Worm (Caenorhabditis elegans) whole organism, L1 larva: ENCODE results near the gene srh-127.

Source experiments
- C34B4.2 ChIP-seq: sonication (generic microtip); optimal IDR thresholded peaks from 2 replicates; lab custom pipeline; 2017; ENCODE audit warnings: mild to moderate bottlenecking, missing genetic modification characterization, missing compliant biosample characterization
- ceh-63 ChIP-seq: fragments of 200-800 bp; sonication (Bioruptor generic); optimal IDR thresholded peaks from 2 replicates; lab custom pipeline; 2018; ENCODE audit warnings: mild to moderate bottlenecking, missing genetic modification characterization, missing compliant biosample characterization
- ceh-82 ChIP-seq, 3 experiments: fragments of 150-350 bp in 1 of 3; sonication (generic microtip) in 2 of 3; optimal IDR thresholded peaks; 2 replicates each; lab custom pipeline; 2014 to 2017; ENCODE audit warnings: missing biosample characterization in 3 of 3, missing genetic modification characterization in 3 of 3
- ceh-88 ChIP-seq: fragments of 200-800 bp; sonication (Bioruptor generic); IDR thresholded peaks from 2 replicates; pipeline ENCODE4 v1.3.6; 2022; ENCODE audit warnings: missing genetic modification characterization, missing compliant biosample characterization
- ces-1 ChIP-seq: fragments of 150-350 bp; optimal IDR thresholded peaks from 2 replicates; lab custom pipeline; 2014; ENCODE audit warnings: missing biosample characterization, missing genetic modification reagents, missing genetic modification characterization
- efl-3 ChIP-seq: fragments of 200-800 bp; sonication (Bioruptor generic); optimal IDR thresholded peaks from 2 replicates; lab custom pipeline; 2018; ENCODE audit warnings: mild to moderate bottlenecking, missing genetic modification characterization, missing compliant biosample characterization
- egl-13 ChIP-seq: sonication (generic microtip); optimal IDR thresholded peaks from 2 replicates; lab custom pipeline; 2016; ENCODE audit warnings: missing genotype, missing genetic modification reagents, missing genetic modification characterization, missing compliant biosample characterization
- elt-2 ChIP-seq: sonication (generic microtip); optimal IDR thresholded peaks from 2 replicates; lab custom pipeline; 2016; ENCODE audit warnings: missing genetic modification characterization, mild to moderate bottlenecking, inconsistent platforms, missing compliant biosample characterization, missing genetic modification reagents
- fkh-10 ChIP-seq: sonication (generic microtip); optimal IDR thresholded peaks from 2 replicates; lab custom pipeline; 2017; ENCODE audit warnings: missing biosample characterization, missing genetic modification reagents, missing genetic modification characterization
- fkh-8 ChIP-seq: sonication (generic microtip); optimal IDR thresholded peaks from 2 replicates; lab custom pipeline; 2016; ENCODE audit warnings: mild to moderate bottlenecking, missing genetic modification characterization, missing compliant biosample characterization
- fos-1 ChIP-seq: fragments of 150-350 bp; optimal IDR thresholded peaks from 2 replicates; lab custom pipeline; 2014; ENCODE audit warnings: missing biosample characterization, missing genetic modification characterization
- grh-1 ChIP-seq: fragments of 200-800 bp; sonication (Bioruptor generic); IDR thresholded peaks from 2 replicates; pipeline ENCODE4 v1.3.6; 2022; ENCODE audit warnings: missing genetic modification reagents, missing genetic modification characterization, missing compliant biosample characterization
- hlh-17 ChIP-seq: fragments of 200-800 bp; sonication (Bioruptor generic); optimal IDR thresholded peaks from 2 replicates; lab custom pipeline; 2018; ENCODE audit warnings: missing genetic modification characterization, mild to moderate bottlenecking, missing compliant biosample characterization, moderate library complexity, borderline replicate concordance
- hlh-4 ChIP-seq: sonication (generic microtip); optimal IDR thresholded peaks from 2 replicates; lab custom pipeline; 2016; ENCODE audit warnings: mild to moderate bottlenecking, missing genetic modification characterization, missing compliant biosample characterization
- irx-1 ChIP-seq: sonication (generic microtip); optimal IDR thresholded peaks from 2 replicates; lab custom pipeline; 2016; ENCODE audit warnings: missing genetic modification characterization, missing compliant biosample characterization
- isw-1 ChIP-seq: fragments of 200-800 bp; sonication (Bioruptor generic); IDR thresholded peaks from 2 replicates; pipeline ENCODE4 v1.3.6; 2022; ENCODE audit warnings: missing genetic modification characterization, missing compliant biosample characterization
- lin-14 ChIP-seq: fragments of 200-800 bp; sonication (Bioruptor generic); optimal IDR thresholded peaks from 2 replicates; lab custom pipeline; 2018; ENCODE audit warnings: mild to moderate bottlenecking, missing genetic modification characterization, moderate library complexity, missing compliant biosample characterization
- lin-35 ChIP-seq, 2 experiments: fragments of 150-350 bp; optimal IDR thresholded peaks; 2 replicates each; lab custom pipeline; 2014; ENCODE audit warnings: missing biosample characterization in 2 of 2, missing genetic modification characterization in 2 of 2, missing genetic modification reagents in 2 of 2
- lir-3 ChIP-seq: sonication (generic microtip); optimal IDR thresholded peaks from 2 replicates; lab custom pipeline; 2016; ENCODE audit warnings: mild to moderate bottlenecking, missing genetic modification characterization, moderate library complexity, missing compliant biosample characterization; ENCODE audit not compliant: poor library complexity
- mdl-1 ChIP-seq, 2 experiments: fragments of 150-350 bp; optimal IDR thresholded peaks; 2 replicates each; lab custom pipeline; 2014 to 2017; ENCODE audit warnings: missing biosample characterization in 2 of 2, missing genetic modification characterization in 2 of 2, inconsistent platforms in 1 of 2
- mef-2 ChIP-seq: fragments of 150-350 bp; optimal IDR thresholded peaks from 2 replicates; lab custom pipeline; 2014; ENCODE audit warnings: missing biosample characterization, missing genetic modification characterization
- mep-1 ChIP-seq: fragments of 150-350 bp; optimal IDR thresholded peaks from 2 replicates; lab custom pipeline; 2014; ENCODE audit warnings: missing biosample characterization, missing genetic modification characterization
- nhr-71 ChIP-seq: sonication (generic microtip); optimal IDR thresholded peaks from 2 replicates; lab custom pipeline; 2016; ENCODE audit warnings: mild to moderate bottlenecking, missing genetic modification characterization, moderate library complexity, missing compliant biosample characterization
- nhr-76 ChIP-seq: sonication (generic microtip); optimal IDR thresholded peaks from 2 replicates; lab custom pipeline; 2017; ENCODE audit warnings: missing biosample characterization, missing genetic modification characterization
- nhr-84 ChIP-seq: sonication (generic microtip); optimal IDR thresholded peaks from 2 replicates; lab custom pipeline; 2017; ENCODE audit warnings: missing biosample characterization, missing genetic modification characterization
- pag-3 ChIP-seq: sonication (generic microtip); optimal IDR thresholded peaks from 2 replicates; lab custom pipeline; 2017; ENCODE audit warnings: missing genetic modification characterization, mild to moderate bottlenecking, missing compliant biosample characterization, antibody characterized with exemption, borderline replicate concordance; ENCODE audit not compliant: insufficient read depth
- skn-1 ChIP-seq: fragments of 150-350 bp; optimal IDR thresholded peaks from 2 replicates; lab custom pipeline; 2014; ENCODE audit warnings: missing biosample characterization, missing genetic modification characterization
- sptf-1 ChIP-seq: fragments of 150-350 bp; optimal IDR thresholded peaks from 2 replicates; lab custom pipeline; 2014; ENCODE audit warnings: missing biosample characterization, missing genetic modification characterization
- swsn-7 ChIP-seq: sonication (generic microtip); optimal IDR thresholded peaks from 2 replicates; lab custom pipeline; 2016; ENCODE audit warnings: missing genetic modification characterization, missing compliant biosample characterization
- unc-30 ChIP-seq: sonication (generic microtip); optimal IDR thresholded peaks from 2 replicates; lab custom pipeline; 2017; ENCODE audit warnings: missing biosample characterization, missing genetic modification characterization
- unc-62 ChIP-seq: fragments of 150-350 bp; optimal IDR thresholded peaks from 2 replicates; lab custom pipeline; 2014; ENCODE audit warnings: missing biosample characterization, missing genetic modification reagents, missing genetic modification characterization
- unc-86 ChIP-seq: sonication (generic microtip); optimal IDR thresholded peaks from 2 replicates; lab custom pipeline; 2016; ENCODE audit warnings: missing genetic modification characterization, missing compliant biosample characterization
- vab-15 ChIP-seq: sonication (generic microtip); optimal IDR thresholded peaks from 2 replicates; lab custom pipeline; 2017; ENCODE audit warnings: missing genotype, mild to moderate bottlenecking, missing genetic modification characterization, missing compliant biosample characterization
- zip-4 ChIP-seq: fragments of 200-800 bp; sonication (Bioruptor generic); optimal IDR thresholded peaks from 2 replicates; lab custom pipeline; 2018; ENCODE audit warnings: mild to moderate bottlenecking, missing genetic modification characterization, moderate library complexity, missing compliant biosample characterization
- ztf-4 ChIP-seq: fragments of 150-350 bp; optimal IDR thresholded peaks from 2 replicates; lab custom pipeline; 2014; ENCODE audit warnings: missing biosample characterization, missing genetic modification characterization

Gene srh-127

DNA sequence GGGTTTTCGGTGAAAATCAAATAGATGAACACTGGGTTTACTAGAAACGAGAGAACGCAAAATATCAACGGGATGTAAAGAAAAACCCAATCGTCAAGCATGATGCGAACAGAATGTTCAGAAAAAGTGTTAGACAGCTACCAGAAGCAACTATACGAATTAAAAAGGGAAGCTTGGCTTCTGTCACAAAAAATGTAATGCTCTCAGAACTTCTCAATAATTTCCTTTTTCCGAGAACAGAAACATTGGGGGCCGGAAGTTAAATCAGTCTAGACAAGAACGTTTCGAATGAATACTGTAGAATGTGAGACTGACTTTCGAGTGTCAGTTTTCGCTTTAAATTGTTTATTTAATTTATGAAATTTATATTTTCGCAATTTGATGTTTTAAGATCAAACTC, 33.3 kb upstream of the srh-127 start, which contains the start of gene srj-54:
TSS of gene srj-54 (minus strand) at position 101 of the 400 bp plus-strand sequence.
- no peak for TF ChIP-seq ceh-82 (tag; optimal IDR thresholded peaks at IDR 0.05; lab: Kevin White, UChicago)
- no peak for TF ChIP-seq C34B4.2 (tag; lab: Kevin White, UChicago)
- no peak for TF ChIP-seq mef-2 (tag; lab: Kevin White, UChicago)
- no peak for TF ChIP-seq isw-1 (GFP tag; lab: Robert Waterston, UW)
- TF ChIP-seq unc-86 (tag; lab: Kevin White, UChicago) = no peak
- no peak for TF ChIP-seq swsn-7 (tag; lab: Kevin White, UChicago)
- no peak for TF ChIP-seq nhr-76 (tag; lab: Kevin White, UChicago)
- no peak for TF ChIP-seq fos-1
- no peak for TF ChIP-seq lir-3 (tag; lab: Kevin White, UChicago)

DNA sequence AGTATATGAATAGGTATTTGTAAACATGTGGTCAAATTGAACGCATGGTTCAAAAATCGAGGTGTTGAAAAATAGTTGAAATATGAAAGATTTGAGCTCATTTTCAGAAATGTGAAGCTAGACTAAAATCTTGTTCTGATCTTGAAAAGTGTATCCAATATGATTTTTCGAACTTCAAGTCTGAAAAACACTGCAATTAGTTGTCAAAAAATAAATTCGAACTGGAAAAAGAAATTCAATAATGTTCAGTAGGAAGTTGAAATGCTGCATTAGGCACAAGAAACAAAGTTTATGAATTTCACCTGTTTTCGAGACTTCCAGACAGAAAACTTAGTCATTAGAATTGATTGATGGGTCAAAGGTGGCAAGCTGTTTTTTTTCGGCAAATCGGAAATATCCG, 31.6 kb upstream of the srh-127 start, which contains the start of gene srh-270:
TSS of gene srh-270 (minus strand) at position 101 of the 400 bp plus-strand sequence.
- TF ChIP-seq hlh-4 (tag; lab: Kevin White, UChicago) (no peak), lin-14 (GFP tag; lab: Kevin White, UChicago) (no peak), unc-62 (GFP tag; lab: Kevin White, UChicago) (no peak), mdl-1 (tag; optimal IDR thresholded peaks at IDR 0.05; lab: Kevin White, UChicago) (no peak), unc-30 (tag; lab: Kevin White, UChicago) (no peak), fkh-10 (no peak), egl-13 (no peak), nhr-84 (no peak), ceh-88 (GFP tag; lab: Robert Waterston, UW) (no peak), nhr-71 (tag; lab: Kevin White, UChicago) (no peak), mep-1 (tag; lab: Kevin White, UChicago) (no peak), pag-3 (tag; lab: Kevin White, UChicago) (no peak)

DNA sequence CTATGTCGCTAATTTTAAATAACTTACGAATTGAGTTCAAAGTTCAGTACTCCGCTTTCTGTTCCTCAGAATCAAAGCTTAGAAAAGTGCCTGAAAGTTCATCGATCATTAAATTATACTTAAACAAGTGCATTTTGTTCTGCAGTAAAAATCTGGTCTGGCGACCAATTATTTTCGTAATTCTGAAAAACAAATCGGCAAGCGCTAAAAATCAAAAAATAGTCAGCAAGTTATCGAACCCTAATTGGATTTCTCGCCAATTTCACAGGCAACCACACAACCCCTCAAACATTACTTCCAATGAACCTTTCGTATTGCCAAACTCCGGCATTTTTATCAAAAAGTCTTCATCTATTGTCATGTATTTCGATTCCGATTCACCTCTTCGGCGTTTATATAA, 30.0 kb upstream of the srh-127 start, which contains the start of gene srh-272:
TSS of gene srh-272 (plus strand) at position 301 of the 400 bp plus-strand sequence.
- no peak for TF ChIP-seq zip-4 (GFP tag; lab: Kevin White, UChicago)
- TF ChIP-seq hlh-17 (GFP tag; lab: Kevin White, UChicago) = no peak
- no peak for TF ChIP-seq unc-62 (GFP tag; lab: Kevin White, UChicago)
- no peak for TF ChIP-seq swsn-7 (tag; lab: Kevin White, UChicago)
- no peak for TF ChIP-seq unc-86 (tag; lab: Kevin White, UChicago)
- no peak for TF ChIP-seq unc-30 (tag; lab: Kevin White, UChicago)
- TF ChIP-seq irx-1 (tag; lab: Kevin White, UChicago) = no peak
- no peak for TF ChIP-seq sptf-1
- no peak for TF ChIP-seq skn-1 (tag; lab: Kevin White, UChicago)
- TF ChIP-seq ces-1 (GFP tag; lab: Kevin White, UChicago) = no peak
- TF ChIP-seq vab-15 (tag; lab: Kevin White, UChicago) = no peak
- TF ChIP-seq elt-2 (tag; lab: Kevin White, UChicago) = no peak
- no peak for TF ChIP-seq grh-1 (GFP tag; lab: Robert Waterston, UW)

DNA sequence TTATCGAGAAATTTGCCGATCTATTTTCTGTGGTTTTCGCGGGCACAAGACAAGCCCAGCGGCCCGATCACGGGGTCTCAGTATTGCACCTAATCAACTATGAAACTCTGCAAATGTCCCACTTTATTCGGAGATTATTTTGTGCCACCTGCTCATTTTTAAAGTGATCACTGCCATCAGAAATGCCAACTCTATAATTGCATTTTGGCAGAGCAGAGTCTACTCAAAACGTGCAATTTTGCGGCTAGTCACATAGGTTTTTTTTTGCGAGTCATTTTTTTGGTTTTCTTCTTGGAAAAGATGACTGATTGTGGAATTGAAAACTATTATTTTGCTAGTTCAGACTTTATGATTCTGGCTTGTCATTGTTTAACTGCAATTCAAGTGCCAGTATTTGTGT, 28.2 kb upstream of the srh-127 start, which contains the start of gene srh-240:
TSS of gene srh-240 (plus strand) at position 301 of the 400 bp plus-strand sequence.
- TF ChIP-seq ceh-63 (no peak), fkh-8 (tag; lab: Kevin White, UChicago) (peak; percentile 58)

DNA sequence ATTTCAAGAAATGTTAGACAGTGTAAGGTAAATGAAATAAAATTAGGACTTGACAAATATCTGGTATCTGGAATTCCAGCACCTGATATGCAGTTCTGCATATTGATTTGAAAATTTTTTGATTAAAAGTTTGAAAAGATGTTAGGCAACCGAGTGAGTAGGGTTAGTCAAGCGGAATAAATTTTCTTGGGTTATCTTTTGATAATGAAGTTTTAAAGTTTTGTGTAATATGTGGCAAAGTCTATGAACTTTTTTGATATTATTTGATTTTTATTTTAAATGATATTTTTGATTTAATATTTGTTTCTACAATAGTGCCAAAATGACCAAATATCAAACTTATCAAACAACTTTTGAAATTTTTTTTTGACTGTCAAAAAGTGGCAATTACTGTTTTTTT, 23.6 kb upstream of the srh-127 start, which contains the start of gene srh-241:
TSS of gene srh-241 (minus strand) at position 101 of the 400 bp plus-strand sequence.
- no peak for TF ChIP-seq efl-3 (GFP tag; lab: Kevin White, UChicago)
- TF ChIP-seq nhr-84 = no peak
- TF ChIP-seq ztf-4 (tag; lab: Kevin White, UChicago) = no peak
- TF ChIP-seq zip-4 (GFP tag; lab: Kevin White, UChicago) = no peak
- no peak for TF ChIP-seq grh-1 (GFP tag; lab: Robert Waterston, UW)
- no peak for TF ChIP-seq lin-35 (GFP tag; optimal IDR thresholded peaks at IDR 0.05; lab: Kevin White, UChicago)
- TF ChIP-seq sptf-1 = no peak
